Fruit fly (Drosophila melanogaster) whole organism, embryonic: ENCODE data around the gene Gdh.

Experiments used
- Abd-B ChIP-seq: fragments of 200-800 bp; sonication (Bioruptor generic); optimal IDR thresholded peaks from 2 replicates; lab custom pipeline; 2018; ENCODE audit warnings: missing biosample characterization, mild to moderate bottlenecking, missing genetic modification characterization, moderate library complexity
- Bgb ChIP-seq: fragments of 200-800 bp; sonication (Bioruptor generic); IDR thresholded peaks from 2 replicates; pipeline ENCODE4 v1.3.6; 2022; ENCODE audit warnings: missing biosample characterization, missing genetic modification characterization; ENCODE audit not compliant: partially characterized antibody
- Bteb2 ChIP-seq: fragments of 200-800 bp; sonication (Bioruptor generic); optimal IDR thresholded peaks from 2 replicates; lab custom pipeline; 2016; ENCODE audit warnings: missing biosample characterization, missing genetic modification characterization
- CG10147 ChIP-seq: fragments of 200-800 bp; sonication (Bioruptor generic); optimal IDR thresholded peaks from 2 replicates; lab custom pipeline; 2019; ENCODE audit warnings: missing biosample characterization, mild to moderate bottlenecking, missing genetic modification characterization, moderate library complexity
- CG12744 ChIP-seq: fragments of 200-800 bp; sonication (Bioruptor generic); optimal IDR thresholded peaks from 2 replicates; lab custom pipeline; 2016; ENCODE audit warnings: missing biosample characterization, missing genetic modification characterization
- CG14965 ChIP-seq: fragments of 200-800 bp; sonication (Bioruptor generic); optimal IDR thresholded peaks from 2 replicates; lab custom pipeline; 2016; ENCODE audit warnings: missing biosample characterization, missing genetic modification characterization, borderline replicate concordance
- CG1602 ChIP-seq: fragments of 200-800 bp; sonication (Bioruptor generic); optimal IDR thresholded peaks from 3 replicates; lab custom pipeline; 2016; ENCODE audit warnings: missing biosample characterization, missing genetic modification characterization
- CG18262 ChIP-seq: fragments of 200-800 bp; optimal IDR thresholded peaks from 3 replicates; lab custom pipeline; 2019; ENCODE audit warnings: missing biosample characterization, mild to moderate bottlenecking, missing genetic modification characterization, moderate library complexity
- CG30431 ChIP-seq: fragments of 200-800 bp; sonication (Bioruptor generic); optimal IDR thresholded peaks from 2 replicates; lab custom pipeline; 2017; ENCODE audit warnings: missing biosample characterization, missing genetic modification characterization
- CG34376 ChIP-seq: fragments of 200-800 bp; sonication (Bioruptor generic); optimal IDR thresholded peaks from 2 replicates; lab custom pipeline; 2018; ENCODE audit warnings: missing biosample characterization, mild to moderate bottlenecking, missing genetic modification characterization
- CG4730 ChIP-seq: fragments of 200-800 bp; sonication (Bioruptor generic); IDR thresholded peaks from 2 replicates; pipeline ENCODE4 v1.3.6; 2022; ENCODE audit warnings: missing biosample characterization, missing genetic modification characterization
- CG5245 ChIP-seq: fragments of 200-800 bp; sonication (Bioruptor generic); optimal IDR thresholded peaks from 3 replicates; lab custom pipeline; 2016; ENCODE audit warnings: missing biosample characterization, missing genetic modification characterization
- CG6254 ChIP-seq: fragments of 200-800 bp; sonication (Bioruptor generic); optimal IDR thresholded peaks from 3 replicates; lab custom pipeline; 2017; ENCODE audit warnings: mild to moderate bottlenecking, missing biosample characterization, missing genetic modification reagents, missing genetic modification characterization
- CG9437 ChIP-seq: fragments of 200-800 bp; sonication (Bioruptor generic); optimal IDR thresholded peaks from 2 replicates; lab custom pipeline; 2018; ENCODE audit warnings: missing biosample characterization, mild to moderate bottlenecking, missing genetic modification characterization
- CG9609 ChIP-seq: fragments of 200-800 bp; sonication (Bioruptor generic); optimal IDR thresholded peaks from 3 replicates; lab custom pipeline; 2016; ENCODE audit warnings: missing biosample characterization, missing genetic modification characterization
- CG9932 ChIP-seq: fragments of 200-800 bp; sonication (Bioruptor generic); IDR thresholded peaks from 2 replicates; pipeline ENCODE4 v1.3.6; 2022; ENCODE audit warnings: missing biosample characterization, missing genetic modification characterization
- Dip2 ChIP-seq: fragments of 200-800 bp; sonication (Bioruptor generic); IDR thresholded peaks from 2 replicates; pipeline ENCODE4 v1.3.6; 2022; ENCODE audit warnings: missing biosample characterization, missing genetic modification characterization
- E2f1 ChIP-seq: fragments of 200-800 bp; sonication (Bioruptor generic); IDR thresholded peaks from 2 replicates; pipeline ENCODE4 v1.3.6; 2022; ENCODE audit warnings: missing biosample characterization, missing genetic modification characterization
- Hey ChIP-seq: fragments of 200-800 bp; sonication (Bioruptor generic); optimal IDR thresholded peaks from 3 replicates; lab custom pipeline; 2018; ENCODE audit warnings: missing biosample characterization, mild to moderate bottlenecking, missing genetic modification characterization
- Hsf ChIP-seq: fragments of 200-800 bp; sonication (Bioruptor generic); optimal IDR thresholded peaks from 3 replicates; lab custom pipeline; 2016; ENCODE audit warnings: missing biosample characterization, missing genetic modification characterization
- Nf-YC ChIP-seq: fragments of 200-800 bp; optimal IDR thresholded peaks from 3 replicates; lab custom pipeline; 2019; ENCODE audit warnings: missing biosample characterization, mild to moderate bottlenecking, missing genetic modification characterization, moderate library complexity
- NfI ChIP-seq: fragments of 200-800 bp; sonication (Bioruptor generic); optimal IDR thresholded peaks from 3 replicates; lab custom pipeline; 2018; ENCODE audit warnings: missing biosample characterization, mild to moderate bottlenecking, missing genetic modification characterization, moderate library complexity
- Ptx1 ChIP-seq: fragments of 200-800 bp; sonication (Bioruptor generic); IDR thresholded peaks from 2 replicates; pipeline ENCODE4 v1.3.6; 2022; ENCODE audit warnings: missing biosample characterization, missing genetic modification characterization
- Sox100B ChIP-seq: fragments of 200-800 bp; sonication (Bioruptor generic); optimal IDR thresholded peaks from 3 replicates; lab custom pipeline; 2018; ENCODE audit warnings: missing biosample characterization, mild to moderate bottlenecking, missing genetic modification characterization
- TFAM ChIP-seq: fragments of 200-800 bp; sonication (Bioruptor generic); optimal IDR thresholded peaks from 2 replicates; lab custom pipeline; 2017; ENCODE audit warnings: missing biosample characterization, missing genetic modification characterization, inconsistent platforms
- Xrp1 ChIP-seq: fragments of 200-800 bp; sonication (Bioruptor generic); IDR thresholded peaks from 2 replicates; pipeline ENCODE4 v1.3.6; 2022; ENCODE audit warnings: missing biosample characterization, missing genetic modification characterization
- ab ChIP-seq: fragments of 200-800 bp; sonication (Bioruptor generic); optimal IDR thresholded peaks from 2 replicates; lab custom pipeline; 2016; ENCODE audit warnings: missing biosample characterization, missing genetic modification characterization
- al ChIP-seq: fragments of 200-800 bp; sonication (Bioruptor generic); IDR thresholded peaks from 2 replicates; pipeline ENCODE4 v1.3.6; 2022; ENCODE audit warnings: missing biosample characterization, missing genetic modification characterization
- ato ChIP-seq: fragments of 200-800 bp; sonication (Bioruptor generic); IDR thresholded peaks from 2 replicates; pipeline ENCODE4 v1.3.6; 2022; ENCODE audit warnings: missing biosample characterization, missing genetic modification characterization; ENCODE audit not compliant: partially characterized antibody
- az2 ChIP-seq: fragments of 200-800 bp; sonication (Bioruptor generic); optimal IDR thresholded peaks from 3 replicates; lab custom pipeline; 2016; ENCODE audit warnings: missing biosample characterization, missing genetic modification characterization
- caup ChIP-seq: fragments of 200-800 bp; sonication (Bioruptor generic); optimal IDR thresholded peaks from 3 replicates; lab custom pipeline; 2017; ENCODE audit warnings: missing biosample characterization, mild to moderate bottlenecking, missing genetic modification characterization, moderate library complexity; ENCODE audit not compliant: severe bottlenecking
- cg ChIP-seq: fragments of 200-800 bp; sonication (Bioruptor generic); optimal IDR thresholded peaks from 3 replicates; lab custom pipeline; 2019; ENCODE audit warnings: missing biosample characterization, mild to moderate bottlenecking, missing genetic modification characterization, moderate library complexity
- crp ChIP-seq, 2 experiments: fragments of 200-800 bp; sonication (Bioruptor generic); optimal IDR thresholded peaks; 2 replicates in 1 of 2; 3 replicates in 1 of 2; lab custom pipeline; 2017; ENCODE audit warnings: missing biosample characterization in 2 of 2, missing genetic modification characterization in 2 of 2, mild to moderate bottlenecking in 1 of 2, moderate library complexity in 1 of 2
- dpn ChIP-seq, 2 experiments: fragments of 200-800 bp; sonication (Bioruptor generic); optimal IDR thresholded peaks; 3 replicates each; lab custom pipeline; 2016; ENCODE audit warnings: missing biosample characterization in 2 of 2, missing genetic modification characterization in 2 of 2
- fd102C ChIP-seq: fragments of 200-800 bp; sonication (Bioruptor generic); optimal IDR thresholded peaks from 2 replicates; lab custom pipeline; 2018; ENCODE audit warnings: missing biosample characterization, mild to moderate bottlenecking, missing genetic modification characterization, moderate library complexity
- gcm ChIP-seq: fragments of 200-800 bp; sonication (Bioruptor generic); optimal IDR thresholded peaks from 2 replicates; lab custom pipeline; 2019; ENCODE audit warnings: missing biosample characterization, mild to moderate bottlenecking, missing genetic modification characterization, moderate library complexity
- hb ChIP-seq: fragments of 200-800 bp; sonication (Bioruptor generic); IDR thresholded peaks from 3 replicates; pipeline ENCODE4 v1.3.6; 2022; ENCODE audit warnings: missing biosample characterization, missing genetic modification characterization; ENCODE audit not compliant: partially characterized antibody
- klu ChIP-seq: fragments of 200-800 bp; sonication (Bioruptor generic); IDR thresholded peaks from 2 replicates; pipeline ENCODE4 v1.3.6; 2022; ENCODE audit warnings: missing biosample characterization, missing genetic modification characterization
- kni ChIP-seq: fragments of 200-800 bp; sonication (Bioruptor generic); optimal IDR thresholded peaks from 3 replicates; lab custom pipeline; 2017; ENCODE audit warnings: mild to moderate bottlenecking, missing biosample characterization, missing genetic modification reagents, missing genetic modification characterization
- luna ChIP-seq: fragments of 200-800 bp; sonication (Bioruptor generic); optimal IDR thresholded peaks from 2 replicates; lab custom pipeline; 2016; ENCODE audit warnings: missing biosample characterization, missing genetic modification characterization
- nerfin-2 ChIP-seq: fragments of 200-800 bp; sonication (Bioruptor generic); IDR thresholded peaks from 2 replicates; pipeline ENCODE4 v1.3.6; 2022; ENCODE audit warnings: missing biosample characterization, missing genetic modification characterization; ENCODE audit not compliant: partially characterized antibody
- odd ChIP-seq: fragments of 200-800 bp; sonication (Bioruptor generic); optimal IDR thresholded peaks from 2 replicates; lab custom pipeline; 2017; ENCODE audit warnings: missing biosample characterization, mild to moderate bottlenecking, missing genetic modification characterization
- onecut ChIP-seq: fragments of 200-800 bp; sonication (Bioruptor generic); IDR thresholded peaks from 2 replicates; pipeline ENCODE4 v1.3.6; 2022; ENCODE audit warnings: missing biosample characterization, missing genetic modification characterization
- phol ChIP-seq: fragments of 200-800 bp; sonication (Bioruptor generic); optimal IDR thresholded peaks from 3 replicates; lab custom pipeline; 2018; ENCODE audit warnings: missing biosample characterization, mild to moderate bottlenecking, missing genetic modification characterization, moderate library complexity
- seq ChIP-seq: fragments of 200-800 bp; sonication (Bioruptor generic); IDR thresholded peaks from 2 replicates; pipeline ENCODE4 v1.3.6; 2022; ENCODE audit warnings: missing biosample characterization, missing genetic modification characterization
- unpg ChIP-seq: fragments of 200-800 bp; sonication (Bioruptor generic); optimal IDR thresholded peaks from 3 replicates; lab custom pipeline; 2018; ENCODE audit warnings: missing biosample characterization, mild to moderate bottlenecking, missing genetic modification characterization, moderate library complexity
- vnd ChIP-seq: fragments of 200-800 bp; sonication (Bioruptor generic); IDR thresholded peaks from 3 replicates; pipeline ENCODE4 v1.3.6; 2022; ENCODE audit warnings: missing biosample characterization, missing genetic modification characterization; ENCODE audit not compliant: partially characterized antibody
- yki ChIP-seq: fragments of >200 bp; optimal IDR thresholded peaks from 3 replicates; lab custom pipeline; 2018
- zen ChIP-seq: fragments of 200-800 bp; sonication (Bioruptor generic); optimal IDR thresholded peaks from 3 replicates; lab custom pipeline; 2018; ENCODE audit warnings: missing biosample characterization, mild to moderate bottlenecking, missing genetic modification characterization, moderate library complexity

Gene Gdh

dm6 chr3R:23920874-23921539 lies 21.9 kb downstream of the Gdh start (continued):
- TF ChIP-seq CG9609 (GFP tag; lab: Kevin White, UChicago) (peak; percentile 13), gcm (no peak), CG10147 (GFP tag; lab: Kevin White, UChicago) (peak; percentile 60), fd102C (no peak), CG9932 (GFP tag; lab: Robert Waterston, UW) (peak; percentile 89), az2 (no peak), Nf-YC (tag; lab: Kevin White, UChicago) (peak; percentile 32), seq (GFP tag; lab: Robert Waterston, UW) (peak; percentile 69), ab (GFP tag; lab: Kevin White, UChicago) (peak; percentile 26), CG18262 (no peak), luna (GFP tag; lab: Kevin White, UChicago) (no peak), caup (GFP tag; lab: Kevin White, UChicago) (peak; percentile 76), NfI (GFP tag; lab: Kevin White, UChicago) (peak; percentile 58), CG14965 (GFP tag; lab: Kevin White, UChicago) (no peak), E2f1 (GFP tag; lab: Robert Waterston, UW) (peak; percentile 56; the same call in 1 of the 2 replicates), dpn (GFP tag; optimal IDR thresholded peaks at IDR 0.05; lab: Kevin White, UChicago) (peak in 1 of 2 experiments; percentile 25), onecut (GFP tag; lab: Robert Waterston, UW) (peak; percentile 35; the same call in 1 of the 2 replicates), CG9437 (GFP tag; lab: Kevin White, UChicago) (no peak), Sox100B (no peak), CG4730 (GFP tag; lab: Robert Waterston, UW) (0 out of 2 replicates have a peak, but pooled peaks have one; percentile 15), Abd-B (GFP tag; lab: Kevin White, UChicago) (peak; percentile 51), klu (GFP tag; lab: Robert Waterston, UW) (0 out of 2 replicates have a peak, but pooled peaks have one; percentile 22), phol (tag; lab: Kevin White, UChicago) (peak; percentile 16), TFAM (GFP tag; lab: Kevin White, UChicago) (no peak), CG30431 (no peak), CG12744 (GFP tag; lab: Kevin White, UChicago) (peak; percentile 31), ato (no peak), hb (GFP tag; lab: Robert Waterston, UW) (no peak), Bgb (GFP tag; lab: Robert Waterston, UW) (no peak), crp (GFP tag; optimal IDR thresholded peaks at IDR 0.05; lab: Kevin White, UChicago) (no peak), cg (GFP tag; lab: Kevin White, UChicago) (no peak), CG1602 (no peak), CG5245 (GFP tag; lab: Kevin White, UChicago) (no peak), CG6254 (no peak), CG34376 (peak; percentile 55), Dip2 (GFP tag; lab: Robert Waterston, UW) (no peak), nerfin-2 (GFP tag; lab: Robert Waterston, UW) (no peak), al (GFP tag; lab: Robert Waterston, UW) (peak; percentile 56), vnd (no peak), yki (no peak), Ptx1 (GFP tag; lab: Robert Waterston, UW) (peak; percentile 24; the same call in 1 of the 2 replicates), kni (peak; percentile 44), Hey (peak; percentile 14), Hsf (GFP tag; lab: Kevin White, UChicago) (peak; percentile 17), zen (tag; lab: Kevin White, UChicago) (no peak), unpg (GFP tag; lab: Kevin White, UChicago) (peak; percentile 43), odd (GFP tag; lab: Kevin White, UChicago) (no peak), Xrp1 (GFP tag; lab: Robert Waterston, UW) (peak; percentile 27; the same call in 1 of the 2 replicates), Bteb2 (GFP tag; lab: Kevin White, UChicago) (no peak)
